Fruit fly (Drosophila melanogaster): ENCODE results near the gene mRpS21.

dm6 chr3R:13397040-13397439 is 15.4 kb upstream of the mRpS21 start, which contains the start of gene CG14374:
- TF ChIP-seq CG34367 (tag; optimal IDR thresholded peaks at IDR 0.05) (no peak), Pif1B (GFP tag; optimal IDR thresholded peaks at IDR 0.05) (no peak), Pif1A (GFP tag; optimal IDR thresholded peaks at IDR 0.05) (no peak), CG14655 (GFP tag; optimal IDR thresholded peaks at IDR 0.05) (no peak), CG8301 (tag; optimal IDR thresholded peaks at IDR 0.05) (no peak), EcR (GFP tag; optimal IDR thresholded peaks at IDR 0.05) (no peak), Snoo (tag; optimal IDR thresholded peaks at IDR 0.05) (no peak), CG17806 (tag; optimal IDR thresholded peaks at IDR 0.05) (no peak), rn (GFP tag; IDR thresholded peaks at IDR 0.05) (no peak)
